Fruit fly (Drosophila melanogaster) whole organism, embryonic: ENCODE results near the gene CG1635.

ENCODE experiments used
- ATbp ChIP-seq: fragments of 200-800 bp; sonication (Bioruptor generic); optimal IDR thresholded peaks from 2 replicates; lab custom pipeline; 2017; ENCODE audit warnings: missing biosample characterization, mild to moderate bottlenecking, missing genetic modification characterization, missing genetic modification reagents
- Aef1 ChIP-seq: fragments of 200-800 bp; sonication (Bioruptor generic); IDR thresholded peaks from 3 replicates; pipeline ENCODE4 v1.3.6; 2022; ENCODE audit warnings: missing biosample characterization, missing genetic modification characterization
- Bgb ChIP-seq: fragments of 200-800 bp; sonication (Bioruptor generic); IDR thresholded peaks from 2 replicates; pipeline ENCODE4 v1.3.6; 2022; ENCODE audit warnings: missing biosample characterization, missing genetic modification characterization; ENCODE audit not compliant: partially characterized antibody
- Blimp-1 ChIP-seq: fragments of 200-800 bp; sonication (Bioruptor generic); optimal IDR thresholded peaks from 3 replicates; lab custom pipeline; 2018; ENCODE audit warnings: missing biosample characterization, missing genetic modification characterization, mild to moderate bottlenecking, moderate library complexity, missing genetic modification reagents
- CG10321 ChIP-seq: fragments of 200-800 bp; sonication (Bioruptor generic); IDR thresholded peaks from 2 replicates; pipeline ENCODE4 v1.3.6; 2022; ENCODE audit warnings: missing biosample characterization, missing genetic modification characterization
- CG13894 ChIP-seq: fragments of 200-800 bp; sonication (Bioruptor generic); optimal IDR thresholded peaks from 3 replicates; lab custom pipeline; 2018; ENCODE audit warnings: missing biosample characterization, mild to moderate bottlenecking, missing genetic modification characterization, moderate library complexity
- CG14860 ChIP-seq: fragments of 200-800 bp; sonication (Bioruptor generic); IDR thresholded peaks from 3 replicates; pipeline ENCODE4 v1.3.6; 2022; ENCODE audit warnings: missing biosample characterization, missing genetic modification characterization; ENCODE audit not compliant: partially characterized antibody
- CG15696 ChIP-seq: fragments of 200-800 bp; sonication (Bioruptor generic); optimal IDR thresholded peaks from 2 replicates; lab custom pipeline; 2019; ENCODE audit warnings: missing biosample characterization, mild to moderate bottlenecking, missing genetic modification characterization, moderate library complexity
- CG1647 ChIP-seq: fragments of 200-800 bp; sonication (Bioruptor generic); optimal IDR thresholded peaks from 3 replicates; lab custom pipeline; 2016; ENCODE audit warnings: missing biosample characterization, missing genetic modification characterization
- CG16863 ChIP-seq: fragments of 200-800 bp; sonication (Bioruptor generic); optimal IDR thresholded peaks from 3 replicates; lab custom pipeline; 2016; ENCODE audit warnings: missing biosample characterization, missing genetic modification characterization
- CG17328 ChIP-seq: fragments of 200-800 bp; sonication (Bioruptor generic); IDR thresholded peaks from 2 replicates; pipeline ENCODE4 v1.3.6; 2022; ENCODE audit warnings: missing biosample characterization, missing genetic modification characterization
- CG18262 ChIP-seq: fragments of 200-800 bp; optimal IDR thresholded peaks from 3 replicates; lab custom pipeline; 2019; ENCODE audit warnings: missing biosample characterization, mild to moderate bottlenecking, missing genetic modification characterization, moderate library complexity
- CG2712 ChIP-seq: fragments of 200-800 bp; optimal IDR thresholded peaks from 3 replicates; lab custom pipeline; 2019; ENCODE audit warnings: missing biosample characterization, mild to moderate bottlenecking, missing genetic modification characterization, moderate library complexity
- CG31224 ChIP-seq: fragments of 200-800 bp; sonication (Bioruptor generic); IDR thresholded peaks from 2 replicates; pipeline ENCODE4 v1.3.6; 2022; ENCODE audit warnings: missing biosample characterization, missing genetic modification characterization
- CG33557 ChIP-seq: fragments of 200-800 bp; sonication (Bioruptor generic); optimal IDR thresholded peaks from 2 replicates; lab custom pipeline; 2019; ENCODE audit warnings: missing biosample characterization, mild to moderate bottlenecking, missing genetic modification characterization, moderate library complexity
- CG3407 ChIP-seq: fragments of 200-800 bp; sonication (Bioruptor generic); optimal IDR thresholded peaks from 2 replicates; lab custom pipeline; 2018; ENCODE audit warnings: missing biosample characterization, mild to moderate bottlenecking, missing genetic modification characterization
- CG6272 ChIP-seq: fragments of 200-800 bp; sonication (Bioruptor generic); IDR thresholded peaks from 2 replicates; pipeline ENCODE4 v1.3.6; 2022; ENCODE audit warnings: missing biosample characterization, missing genetic modification characterization
- CG7963 ChIP-seq: fragments of 200-800 bp; sonication (Bioruptor generic); IDR thresholded peaks from 3 replicates; pipeline ENCODE4 v1.3.6; 2022; ENCODE audit warnings: missing biosample characterization, missing genetic modification characterization; ENCODE audit not compliant: partially characterized antibody
- CG8388 ChIP-seq: fragments of 200-800 bp; sonication (Bioruptor generic); optimal IDR thresholded peaks from 2 replicates; lab custom pipeline; 2019; ENCODE audit warnings: missing biosample characterization, mild to moderate bottlenecking, missing genetic modification characterization, moderate library complexity
- CG9437 ChIP-seq: fragments of 200-800 bp; sonication (Bioruptor generic); optimal IDR thresholded peaks from 2 replicates; lab custom pipeline; 2018; ENCODE audit warnings: missing biosample characterization, mild to moderate bottlenecking, missing genetic modification characterization
- CG9817 ChIP-seq: fragments of 200-800 bp; sonication (Bioruptor generic); optimal IDR thresholded peaks from 2 replicates; lab custom pipeline; 2018; ENCODE audit warnings: missing biosample characterization, mild to moderate bottlenecking, missing genetic modification characterization, moderate library complexity
- CkIIα-i1 ChIP-seq: fragments of 200-800 bp; sonication (Bioruptor generic); IDR thresholded peaks from 2 replicates; pipeline ENCODE4 v1.3.6; 2022; ENCODE audit warnings: missing biosample characterization, missing genetic modification characterization
- D19A ChIP-seq: fragments of 200-800 bp; optimal IDR thresholded peaks from 3 replicates; lab custom pipeline; 2019; ENCODE audit warnings: missing biosample characterization, mild to moderate bottlenecking, missing genetic modification characterization, moderate library complexity
- Dp ChIP-seq: fragments of 200-800 bp; sonication (Bioruptor generic); optimal IDR thresholded peaks from 2 replicates; lab custom pipeline; 2018; ENCODE audit warnings: missing biosample characterization, mild to moderate bottlenecking, missing genetic modification characterization, moderate library complexity
- Elba2 ChIP-seq: fragments of 200-800 bp; sonication (Bioruptor generic); optimal IDR thresholded peaks from 3 replicates; lab custom pipeline; 2016; ENCODE audit warnings: missing biosample characterization, missing genetic modification characterization
- Ets65A ChIP-seq: fragments of 200-800 bp; sonication (Bioruptor generic); peaks from one replicate; lab custom pipeline; 2016; ENCODE audit warnings: missing biosample characterization, missing genetic modification characterization
- HmgZ ChIP-seq: fragments of 200-800 bp; sonication (Bioruptor generic); optimal IDR thresholded peaks from 2 replicates; lab custom pipeline; 2018; ENCODE audit warnings: missing biosample characterization, mild to moderate bottlenecking, missing genetic modification characterization
- Mad ChIP-seq: fragments of 200-800 bp; sonication (Bioruptor generic); optimal IDR thresholded peaks from 2 replicates; lab custom pipeline; 2016; ENCODE audit warnings: missing biosample characterization, missing genetic modification characterization
- Scr ChIP-seq: fragments of 200-800 bp; sonication (Bioruptor generic); IDR thresholded peaks from 2 replicates; pipeline ENCODE4 v1.3.6; 2022; ENCODE audit warnings: missing biosample characterization, missing genetic modification characterization; ENCODE audit not compliant: partially characterized antibody
- Sox100B ChIP-seq: fragments of 200-800 bp; sonication (Bioruptor generic); optimal IDR thresholded peaks from 3 replicates; lab custom pipeline; 2018; ENCODE audit warnings: missing biosample characterization, mild to moderate bottlenecking, missing genetic modification characterization
- cg ChIP-seq: fragments of 200-800 bp; sonication (Bioruptor generic); optimal IDR thresholded peaks from 3 replicates; lab custom pipeline; 2019; ENCODE audit warnings: missing biosample characterization, mild to moderate bottlenecking, missing genetic modification characterization, moderate library complexity
- croc ChIP-seq: fragments of 200-800 bp; sonication (Bioruptor generic); conservative IDR thresholded peaks from 3 replicates; pipeline ENCODE4 v1.3.6; 2022; ENCODE audit warnings: missing biosample characterization, missing genetic modification characterization
- dysf ChIP-seq: fragments of 200-800 bp; sonication (Bioruptor generic); IDR thresholded peaks from 3 replicates; pipeline ENCODE4 v1.3.6; 2022; ENCODE audit warnings: missing biosample characterization, missing genetic modification characterization
- ewg ChIP-seq: fragments of 200-800 bp; sonication (Bioruptor generic); optimal IDR thresholded peaks from 3 replicates; lab custom pipeline; 2017; ENCODE audit warnings: mild to moderate bottlenecking, missing biosample characterization, missing genetic modification reagents, missing genetic modification characterization
- ftz-f1 ChIP-seq: fragments of 200-800 bp; sonication (Bioruptor generic); optimal IDR thresholded peaks from 2 replicates; lab custom pipeline; 2016; ENCODE audit warnings: missing biosample characterization, missing genetic modification characterization
- grau ChIP-seq: fragments of 200-800 bp; optimal IDR thresholded peaks from 3 replicates; lab custom pipeline; 2019; ENCODE audit warnings: missing biosample characterization, mild to moderate bottlenecking, missing genetic modification characterization, moderate library complexity
- grn ChIP-seq: fragments of 200-800 bp; sonication (Bioruptor generic); optimal IDR thresholded peaks from 3 replicates; lab custom pipeline; 2017; ENCODE audit warnings: missing biosample characterization, missing genetic modification characterization
- hbn ChIP-seq: fragments of 200-800 bp; sonication (Bioruptor generic); IDR thresholded peaks from 2 replicates; pipeline ENCODE4 v1.3.6; 2022; ENCODE audit warnings: missing biosample characterization, missing genetic modification characterization; ENCODE audit not compliant: partially characterized antibody
- hth ChIP-seq: fragments of >200 bp; optimal IDR thresholded peaks from 2 replicates; lab custom pipeline; 2017; ENCODE audit warnings: inconsistent platforms
- jing ChIP-seq: fragments of 200-800 bp; sonication (Bioruptor generic); optimal IDR thresholded peaks from 2 replicates; lab custom pipeline; 2018; ENCODE audit warnings: missing biosample characterization, mild to moderate bottlenecking, missing genetic modification characterization
- knrl ChIP-seq: fragments of 200-800 bp; sonication (Bioruptor generic); IDR thresholded peaks from 3 replicates; pipeline ENCODE4 v1.3.6; 2022; ENCODE audit warnings: missing biosample characterization, missing genetic modification characterization; ENCODE audit not compliant: partially characterized antibody
- mirr ChIP-seq: fragments of 200-800 bp; sonication (Bioruptor generic); optimal IDR thresholded peaks from 3 replicates; lab custom pipeline; 2018; ENCODE audit warnings: missing biosample characterization, mild to moderate bottlenecking, missing genetic modification characterization
- nmo ChIP-seq: fragments of 200-800 bp; sonication (Bioruptor generic); optimal IDR thresholded peaks from 2 replicates; lab custom pipeline; 2018; ENCODE audit warnings: missing biosample characterization, mild to moderate bottlenecking, missing genetic modification characterization, moderate library complexity
- oc ChIP-seq: fragments of 200-800 bp; sonication (Bioruptor generic); optimal IDR thresholded peaks from 2 replicates; lab custom pipeline; 2018; ENCODE audit warnings: missing biosample characterization, mild to moderate bottlenecking, missing genetic modification characterization, moderate library complexity
- pum ChIP-seq: fragments of 200-800 bp; sonication (Bioruptor generic); optimal IDR thresholded peaks from 2 replicates; lab custom pipeline; 2016; ENCODE audit warnings: missing biosample characterization, missing genetic modification characterization
- sens ChIP-seq: fragments of 200-800 bp; sonication (Bioruptor generic); peaks from one replicate; lab custom pipeline; 2016; ENCODE audit warnings: missing biosample characterization, missing genetic modification characterization
- sob ChIP-seq: fragments of 200-800 bp; sonication (Bioruptor generic); IDR thresholded peaks from 2 replicates; pipeline ENCODE4 v1.3.6; 2022; ENCODE audit warnings: missing biosample characterization, missing genetic modification characterization
- sr ChIP-seq: fragments of 200-800 bp; sonication (Bioruptor generic); IDR thresholded peaks from 3 replicates; pipeline ENCODE4 v1.3.6; 2022; ENCODE audit warnings: missing biosample characterization, missing genetic modification characterization
- tap ChIP-seq: fragments of 200-800 bp; optimal IDR thresholded peaks from 3 replicates; lab custom pipeline; 2019; ENCODE audit warnings: missing biosample characterization, mild to moderate bottlenecking, missing genetic modification characterization, moderate library complexity
- tx ChIP-seq: fragments of 200-800 bp; sonication (Bioruptor generic); optimal IDR thresholded peaks from 2 replicates; lab custom pipeline; 2016; ENCODE audit warnings: missing biosample characterization, missing genetic modification characterization
- vfl ChIP-seq: fragments of 200-800 bp; sonication (Bioruptor generic); optimal IDR thresholded peaks from 2 replicates; lab custom pipeline; 2016; ENCODE audit warnings: missing biosample characterization, missing genetic modification characterization
- zfh2 ChIP-seq: fragments of 200-800 bp; sonication (Bioruptor generic); optimal IDR thresholded peaks from 2 replicates; lab custom pipeline; 2016; ENCODE audit warnings: missing biosample characterization, missing genetic modification characterization

CG1635 gene

dm6 chr3R:31636501-31636900 lies 48.0 kb downstream of the CG1635 start:
- TF ChIP-seq sens (GFP tag; lab: Kevin White, UChicago) (peak; percentile 70), ftz-f1 (no peak), CG10321 (GFP tag; lab: Robert Waterston, UW) (no peak), sob (peak; percentile 30; the same call in 1 of the 2 replicates), mirr (no peak), Sox100B (GFP tag; lab: Kevin White, UChicago) (no peak), CG15696 (tag; lab: Kevin White, UChicago) (peak; percentile 9), knrl (GFP tag; lab: Robert Waterston, UW) (no peak), CG9817 (tag; lab: Kevin White, UChicago) (peak; percentile 43), pum (peak; percentile 23), CG8388 (GFP tag; lab: Kevin White, UChicago) (no peak), Scr (GFP tag; lab: Robert Waterston, UW) (no peak), CG13894 (tag; lab: Kevin White, UChicago) (no peak), dysf (GFP tag; lab: Robert Waterston, UW) (no peak), grau (tag; lab: Kevin White, UChicago) (peak; percentile 51), CG31224 (GFP tag; lab: Robert Waterston, UW) (no peak), CG14860 (no peak), Blimp-1 (GFP tag; lab: Kevin White, UChicago) (no peak), CG33557 (GFP tag; lab: Kevin White, UChicago) (no peak), CG9437 (GFP tag; lab: Kevin White, UChicago) (no peak), cg (GFP tag; lab: Kevin White, UChicago) (no peak), Mad (GFP tag; lab: Kevin White, UChicago) (no peak), CG17328 (GFP tag; lab: Robert Waterston, UW) (peak; percentile 37; the same call in 1 of the 2 replicates), hbn (no peak), Ets65A (GFP tag; lab: Kevin White, UChicago) (peak; percentile 92), CkIIα-i1 (GFP tag; lab: Robert Waterston, UW) (no peak), Aef1 (peak; percentile 30; the same call in 1 of the 3 replicates), HmgZ (tag; lab: Kevin White, UChicago) (no peak), vfl (GFP tag; lab: Kevin White, UChicago) (peak; percentile 6), Elba2 (GFP tag; lab: Kevin White, UChicago) (no peak), Dp (GFP tag; lab: Kevin White, UChicago) (no peak), tx (GFP tag; lab: Kevin White, UChicago) (peak; percentile 2), ATbp (no peak), jing (GFP tag; lab: Kevin White, UChicago) (no peak), Bgb (no peak), sr (GFP tag; lab: Robert Waterston, UW) (no peak), CG2712 (tag; lab: Kevin White, UChicago) (no peak), oc (tag; lab: Kevin White, UChicago) (no peak), CG16863 (GFP tag; lab: Kevin White, UChicago) (no peak), CG18262 (tag; lab: Kevin White, UChicago) (no peak), CG6272 (GFP tag; lab: Robert Waterston, UW) (no peak), croc (GFP tag; lab: Robert Waterston, UW) (no peak), hth (lab: Kevin White, UChicago) (no peak), CG7963 (GFP tag; lab: Robert Waterston, UW) (no peak), grn (GFP tag; lab: Kevin White, UChicago) (no peak), CG1647 (GFP tag; lab: Kevin White, UChicago) (peak; percentile 3), nmo (GFP tag; lab: Kevin White, UChicago) (peak; percentile 0), CG3407 (GFP tag; lab: Kevin White, UChicago) (no peak), D19A (tag; lab: Kevin White, UChicago) (no peak), tap (tag; lab: Kevin White, UChicago) (no peak), zfh2 (GFP tag; lab: Kevin White, UChicago) (peak; percentile 12), ewg (GFP tag; lab: Kevin White, UChicago) (peak; percentile 3)
